Worm (Caenorhabditis elegans) whole organism, young adult: ENCODE results near the gene hipr-1.

Experiments used
- B0019.2 ChIP-seq: fragments of 200-800 bp; sonication (Bioruptor generic); conservative IDR thresholded peaks from 2 replicates; pipeline ENCODE4 v1.3.6; 2022; ENCODE audit warnings: missing genetic modification reagents, missing genetic modification characterization, missing compliant biosample characterization
- C17E4.6 ChIP-seq: fragments of 200-800 bp; sonication (Bioruptor generic); IDR thresholded peaks from 2 replicates; pipeline ENCODE4 v1.3.6; 2022; ENCODE audit warnings: missing genetic modification reagents, missing genetic modification characterization, missing compliant biosample characterization
- D2030.7 ChIP-seq: fragments of 200-800 bp; sonication (Bioruptor generic); IDR thresholded peaks from 2 replicates; pipeline ENCODE4 v1.3.6; 2022; ENCODE audit warnings: missing genetic modification reagents, missing genetic modification characterization, missing compliant biosample characterization
- F33H1.4 ChIP-seq: fragments of 200-800 bp; sonication (Bioruptor generic); IDR thresholded peaks from 2 replicates; pipeline ENCODE4 v1.3.6; 2022; ENCODE audit warnings: missing genetic modification reagents, missing genetic modification characterization, missing compliant biosample characterization
- F37B4.10 ChIP-seq: fragments of 200-800 bp; sonication (Bioruptor generic); IDR thresholded peaks from 2 replicates; pipeline ENCODE4 v1.3.6; 2022; ENCODE audit warnings: missing genetic modification characterization, missing compliant biosample characterization
- F49E8.2 ChIP-seq: sonication (generic microtip); optimal IDR thresholded peaks from 3 replicates; lab custom pipeline; 2017; ENCODE audit warnings: missing genetic modification characterization, mild to moderate bottlenecking, missing compliant biosample characterization, antibody characterized with exemption, moderate library complexity; ENCODE audit not compliant: insufficient read depth
- F52B5.7 ChIP-seq: sonication (generic microtip); optimal IDR thresholded peaks from 2 replicates; lab custom pipeline; 2016; ENCODE audit warnings: mild to moderate bottlenecking, missing genetic modification characterization, missing compliant biosample characterization
- F55B11.4 ChIP-seq: sonication (generic microtip); optimal IDR thresholded peaks from 2 replicates; lab custom pipeline; 2016; ENCODE audit warnings: missing compliant biosample characterization, missing genetic modification characterization, borderline replicate concordance; ENCODE audit not compliant: insufficient read depth
- K12H6.12 ChIP-seq: fragments of 200-800 bp; sonication (Bioruptor generic); optimal IDR thresholded peaks from 2 replicates; lab custom pipeline; 2018; ENCODE audit warnings: mild to moderate bottlenecking, missing genetic modification characterization, missing compliant biosample characterization
- Y53F4B.3 ChIP-seq: fragments of 200-800 bp; sonication (Bioruptor generic); IDR thresholded peaks from 2 replicates; pipeline ENCODE4 v1.3.6; 2022; ENCODE audit warnings: missing genetic modification reagents, missing genetic modification characterization, missing compliant biosample characterization
- Y56A3A.18 ChIP-seq: fragments of 200-800 bp; sonication (Bioruptor generic); IDR thresholded peaks from 2 replicates; pipeline ENCODE4 v1.3.6; 2022; ENCODE audit warnings: missing genetic modification reagents, missing genetic modification characterization, missing compliant biosample characterization
- akir-1 ChIP-seq: fragments of 200-800 bp; sonication (Bioruptor generic); optimal IDR thresholded peaks from 2 replicates; lab custom pipeline; 2018; ENCODE audit warnings: mild to moderate bottlenecking, missing genetic modification characterization, moderate library complexity, missing compliant biosample characterization
- aptf-2 ChIP-seq: fragments of 200-800 bp; sonication (Bioruptor generic); conservative IDR thresholded peaks from 2 replicates; pipeline ENCODE4 v1.3.6; 2022; ENCODE audit warnings: missing genetic modification reagents, missing genetic modification characterization, missing compliant biosample characterization
- aptf-3 ChIP-seq: fragments of 200-800 bp; sonication (Bioruptor generic); IDR thresholded peaks from 2 replicates; pipeline ENCODE4 v1.3.6; 2022; ENCODE audit warnings: missing genetic modification characterization, missing compliant biosample characterization
- attf-3 ChIP-seq: fragments of 200-800 bp; sonication (Bioruptor generic); conservative IDR thresholded peaks from 2 replicates; pipeline ENCODE4 v1.3.6; 2022; ENCODE audit warnings: missing genetic modification reagents, missing genetic modification characterization, missing compliant biosample characterization
- attf-5 ChIP-seq: fragments of 200-800 bp; sonication (Bioruptor generic); optimal IDR thresholded peaks from 2 replicates; lab custom pipeline; 2018; ENCODE audit warnings: mild to moderate bottlenecking, missing genetic modification characterization, missing compliant biosample characterization
- bed-2 ChIP-seq: fragments of 200-800 bp; sonication (Bioruptor generic); IDR thresholded peaks from 2 replicates; pipeline ENCODE4 v1.3.6; 2022; ENCODE audit warnings: missing genetic modification reagents, missing genetic modification characterization, missing compliant biosample characterization
- cebp-1 ChIP-seq, 2 experiments: fragments of 200-800 bp in 1 of 2; sonication (Bioruptor generic) in 1 of 2; sonication (generic microtip) in 1 of 2; IDR thresholded peaks in 1 of 2; optimal IDR thresholded peaks in 1 of 2; 2 replicates each; pipeline versions ENCODE4 v1.3.6 to Lab custom; 2017 to 2022; ENCODE audit warnings: missing compliant biosample characterization in 2 of 2, missing genetic modification characterization in 2 of 2, mild to moderate bottlenecking in 1 of 2, missing genetic modification reagents in 1 of 2, moderate library complexity in 1 of 2
- ceh-100 ChIP-seq: fragments of 200-800 bp; sonication (Bioruptor generic); IDR thresholded peaks from 2 replicates; pipeline ENCODE4 v1.3.6; 2022; ENCODE audit warnings: missing genetic modification reagents, missing genetic modification characterization, missing compliant biosample characterization
- die-1 ChIP-seq: sonication (generic microtip); optimal IDR thresholded peaks from 2 replicates; lab custom pipeline; 2016; ENCODE audit warnings: missing genotype, mild to moderate bottlenecking, missing genetic modification characterization, missing compliant biosample characterization
- efl-1 ChIP-seq: fragments of 150-350 bp; optimal IDR thresholded peaks from 2 replicates; lab custom pipeline; 2014; ENCODE audit warnings: missing biosample characterization, missing genetic modification reagents, missing genetic modification characterization
- egl-18 ChIP-seq: fragments of 200-800 bp; sonication (Bioruptor generic); IDR thresholded peaks from 2 replicates; pipeline ENCODE4 v1.3.6; 2022; ENCODE audit warnings: missing genetic modification reagents, missing genetic modification characterization, missing compliant biosample characterization
- ets-4 ChIP-seq: fragments of 200-800 bp; sonication (Bioruptor generic); optimal IDR thresholded peaks from 2 replicates; lab custom pipeline; 2018; ENCODE audit warnings: mild to moderate bottlenecking, missing genetic modification characterization, missing compliant biosample characterization
- hlh-12 ChIP-seq: sonication (generic microtip); optimal IDR thresholded peaks from 2 replicates; lab custom pipeline; 2016; ENCODE audit warnings: missing genetic modification characterization, missing compliant biosample characterization
- hrde-1 ChIP-seq: sonication (generic microtip); optimal IDR thresholded peaks from 2 replicates; lab custom pipeline; 2016; ENCODE audit warnings: missing genetic modification characterization, mild to moderate bottlenecking, missing compliant biosample characterization, moderate library complexity, missing genotype, missing genetic modification reagents, borderline replicate concordance
- lin-26 ChIP-seq: fragments of 200-800 bp; sonication (Bioruptor generic); IDR thresholded peaks from 2 replicates; pipeline ENCODE4 v1.3.6; 2022; ENCODE audit warnings: missing genetic modification reagents, missing genetic modification characterization, missing compliant biosample characterization
- lsl-1 ChIP-seq: fragments of 200-800 bp; sonication (Bioruptor generic); optimal IDR thresholded peaks from 2 replicates; lab custom pipeline; 2018; ENCODE audit warnings: mild to moderate bottlenecking, missing genetic modification characterization, moderate library complexity, missing compliant biosample characterization
- madf-3 ChIP-seq: fragments of 200-800 bp; sonication (Bioruptor generic); IDR thresholded peaks from 2 replicates; pipeline ENCODE4 v1.3.6; 2022; ENCODE audit warnings: missing genetic modification reagents, missing genetic modification characterization, missing compliant biosample characterization
- madf-6 ChIP-seq: fragments of 200-800 bp; sonication (Bioruptor generic); IDR thresholded peaks from 2 replicates; pipeline ENCODE4 v1.3.6; 2022; ENCODE audit warnings: missing genetic modification reagents, missing genetic modification characterization, missing compliant biosample characterization
- mes-4 ChIP-seq: sonication (generic microtip); optimal IDR thresholded peaks from 2 replicates; lab custom pipeline; 2016; ENCODE audit warnings: missing genotype, missing genetic modification characterization, missing compliant biosample characterization
- mxl-1 ChIP-seq: sonication (generic microtip); optimal IDR thresholded peaks from 2 replicates; lab custom pipeline; 2016; ENCODE audit warnings: missing genetic modification characterization, missing compliant biosample characterization
- nhr-120 ChIP-seq: fragments of 200-800 bp; sonication (Bioruptor generic); IDR thresholded peaks from 2 replicates; pipeline ENCODE4 v1.3.6; 2022; ENCODE audit warnings: missing genetic modification characterization, missing compliant biosample characterization
- nhr-179 ChIP-seq: sonication (generic microtip); optimal IDR thresholded peaks from 2 replicates; lab custom pipeline; 2016; ENCODE audit warnings: mild to moderate bottlenecking, missing genetic modification characterization, missing compliant biosample characterization
- nhr-90 ChIP-seq: sonication (generic microtip); optimal IDR thresholded peaks from 2 replicates; lab custom pipeline; 2016; ENCODE audit warnings: missing genotype, mild to moderate bottlenecking, missing genetic modification characterization, missing compliant biosample characterization
- pha-4 ChIP-seq: fragments of 150-350 bp; sonication (generic microtip); optimal IDR thresholded peaks from 2 replicates; lab custom pipeline; 2014; ENCODE audit warnings: missing biosample characterization, missing genetic modification reagents, missing genetic modification characterization
- sdz-38 ChIP-seq: sonication (generic microtip); optimal IDR thresholded peaks from 2 replicates; lab custom pipeline; 2016; ENCODE audit warnings: missing genotype, missing genetic modification characterization, missing compliant biosample characterization
- snpc-3.4 ChIP-seq: sonication (generic microtip); optimal IDR thresholded peaks from 2 replicates; lab custom pipeline; 2017; ENCODE audit warnings: missing genetic modification characterization, mild to moderate bottlenecking, missing compliant biosample characterization, antibody characterized with exemption, moderate library complexity, missing genotype, missing genetic modification reagents
- snpc-4 ChIP-seq, 5 experiments: fragments of 150-350 bp in 1 of 5; sonication (generic microtip) in 4 of 5; optimal IDR thresholded peaks; 2 replicates each; lab custom pipeline; 2014 to 2018; ENCODE audit warnings: missing genetic modification characterization in 5 of 5, missing biosample characterization in 3 of 5, antibody characterized with exemption in 2 of 5, mild to moderate bottlenecking in 2 of 5, missing compliant biosample characterization in 2 of 5, missing genotype in 2 of 5, moderate library complexity in 2 of 5, missing genetic modification reagents in 1 of 5
- tlf-1 ChIP-seq: fragments of 200-800 bp; sonication (Bioruptor generic); optimal IDR thresholded peaks from 2 replicates; lab custom pipeline; 2018; ENCODE audit warnings: mild to moderate bottlenecking, missing genetic modification characterization, missing compliant biosample characterization
- unc-130 ChIP-seq: sonication (generic microtip); optimal IDR thresholded peaks from 2 replicates; lab custom pipeline; 2016; ENCODE audit warnings: missing genetic modification reagents, missing genetic modification characterization, missing compliant biosample characterization
- unc-62 ChIP-seq: fragments of 150-350 bp; optimal IDR thresholded peaks from 2 replicates; lab custom pipeline; 2014; ENCODE audit warnings: missing biosample characterization, missing genetic modification reagents, missing genetic modification characterization
- zfh-2 ChIP-seq: fragments of 200-800 bp; sonication (Bioruptor generic); conservative IDR thresholded peaks from 2 replicates; pipeline ENCODE4 v1.3.6; 2022; ENCODE audit warnings: missing genetic modification reagents, missing genetic modification characterization, missing compliant biosample characterization
- ztf-18 ChIP-seq: sonication (generic microtip); optimal IDR thresholded peaks from 2 replicates; lab custom pipeline; 2016; ENCODE audit warnings: missing genotype, mild to moderate bottlenecking, missing genetic modification characterization, missing compliant biosample characterization
- ztf-22 ChIP-seq: fragments of 200-800 bp; sonication (Bioruptor generic); optimal IDR thresholded peaks from 2 replicates; lab custom pipeline; 2018; ENCODE audit warnings: mild to moderate bottlenecking, missing genetic modification characterization, moderate library complexity, missing compliant biosample characterization
- ztf-25 ChIP-seq: fragments of 200-800 bp; sonication (Bioruptor generic); IDR thresholded peaks from 2 replicates; pipeline ENCODE4 v1.3.6; 2022; ENCODE audit warnings: missing genetic modification reagents, missing genetic modification characterization, missing compliant biosample characterization
- ztf-28 ChIP-seq: fragments of 200-800 bp; sonication (Bioruptor generic); IDR thresholded peaks from 2 replicates; pipeline ENCODE4 v1.3.6; 2022; ENCODE audit warnings: missing genetic modification reagents, missing genetic modification characterization, missing compliant biosample characterization
- ztf-3 ChIP-seq: fragments of 200-800 bp; sonication (Bioruptor generic); optimal IDR thresholded peaks from 2 replicates; lab custom pipeline; 2018; ENCODE audit warnings: mild to moderate bottlenecking, missing genetic modification characterization, missing compliant biosample characterization

The hipr-1 gene

DNA sequence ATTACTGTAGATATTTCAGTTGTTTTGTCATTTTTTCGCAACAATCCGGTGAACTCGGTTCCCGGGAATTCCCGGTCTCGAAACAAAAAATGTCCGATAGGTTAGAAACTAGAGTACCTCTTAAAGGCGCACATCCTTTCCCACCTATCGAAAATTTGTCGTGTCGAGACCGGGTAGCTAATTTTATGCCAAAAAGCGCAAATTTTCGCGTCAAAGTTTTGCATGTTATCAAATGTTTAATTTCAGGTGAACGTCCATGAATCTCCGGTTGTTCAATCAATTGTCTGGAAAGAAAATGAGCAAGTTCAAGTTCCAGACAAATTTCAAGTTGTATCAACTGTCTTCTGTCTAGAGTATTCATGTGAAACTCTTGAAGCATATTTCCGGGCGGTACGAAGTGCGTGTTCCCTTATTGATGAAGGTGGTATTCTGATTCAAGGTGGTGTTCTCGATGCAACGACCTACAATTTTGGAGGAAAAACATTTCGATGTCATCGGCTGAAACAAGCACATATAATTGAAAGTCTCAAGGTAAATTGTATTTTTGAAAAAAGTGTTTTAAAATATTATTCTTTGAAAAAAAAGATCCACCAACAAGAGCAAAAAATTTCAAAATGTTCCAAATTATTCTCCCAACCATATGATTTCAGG is 34.3 kb upstream of the hipr-1 start (continued):
- TF ChIP-seq efl-1 (GFP tag; lab: Kevin White, UChicago) (no peak), cebp-1 (GFP tag; IDR thresholded peaks at IDR 0.05; lab: Robert Waterston, UW) (peak; percentile 42; the same call in 1 of the 2 replicates), cebp-1 (tag; optimal IDR thresholded peaks at IDR 0.05; lab: Kevin White, UChicago) (peak; percentile 53), F37B4.10 (GFP tag; lab: Robert Waterston, UW) (0 out of 2 replicates have a peak, but pooled peaks have one; percentile 65), unc-62 (GFP tag; lab: Kevin White, UChicago) (no peak), B0019.2 (no peak), unc-130 (GFP tag; lab: Kevin White, UChicago) (no peak), madf-3 (GFP tag; lab: Robert Waterston, UW) (0 out of 2 replicates have a peak, but pooled peaks have one; percentile 56), C17E4.6 (GFP tag; lab: Robert Waterston, UW) (no peak), Y53F4B.3 (GFP tag; lab: Robert Waterston, UW) (no peak), aptf-2 (GFP tag; lab: Robert Waterston, UW) (no peak), madf-6 (GFP tag; lab: Robert Waterston, UW) (peak; percentile 63), attf-3 (GFP tag; lab: Robert Waterston, UW) (no peak), K12H6.12 (no peak), attf-5 (GFP tag; lab: Kevin White, UChicago) (no peak), aptf-3 (GFP tag; lab: Robert Waterston, UW) (no peak), nhr-120 (GFP tag; lab: Robert Waterston, UW) (0 out of 2 replicates have a peak, but pooled peaks have one; percentile 16), nhr-179 (tag; lab: Kevin White, UChicago) (no peak), mxl-1 (tag; lab: Kevin White, UChicago) (no peak), Y56A3A.18 (GFP tag; lab: Robert Waterston, UW) (peak; percentile 79), zfh-2 (no peak), akir-1 (GFP tag; lab: Kevin White, UChicago) (no peak), F55B11.4 (no peak), ztf-18 (tag; lab: Kevin White, UChicago) (no peak), egl-18 (GFP tag; lab: Robert Waterston, UW) (no peak), snpc-3.4 (tag; lab: Kevin White, UChicago) (no peak), ceh-100 (GFP tag; lab: Robert Waterston, UW) (0 out of 2 replicates have a peak, but pooled peaks have one; percentile 23), pha-4 (no peak), ztf-25 (GFP tag; lab: Robert Waterston, UW) (no peak), lin-26 (GFP tag; lab: Robert Waterston, UW) (no peak), tlf-1 (GFP tag; lab: Kevin White, UChicago) (peak; percentile 71), hrde-1 (no peak), hlh-12 (tag; lab: Kevin White, UChicago) (no peak), sdz-38 (no peak), F52B5.7 (peak; percentile 18), ets-4 (GFP tag; lab: Kevin White, UChicago) (no peak), ztf-3 (GFP tag; lab: Kevin White, UChicago) (peak; percentile 17), bed-2 (no peak), snpc-4 (GFP tag; optimal IDR thresholded peaks at IDR 0.05; lab: Kevin White, UChicago) (no peak), snpc-4 (tag; optimal IDR thresholded peaks at IDR 0.05; lab: Kevin White, UChicago) (no peak), ztf-28 (no peak), F33H1.4 (no peak; the same call in 1 of the 2 replicates), nhr-90 (tag; lab: Kevin White, UChicago) (no peak), ztf-22 (no peak), mes-4 (no peak), die-1 (tag; lab: Kevin White, UChicago) (no peak), D2030.7 (no peak), lsl-1 (GFP tag; lab: Kevin White, UChicago) (no peak), F49E8.2 (tag; lab: Kevin White, UChicago) (no peak)
